Worm (Caenorhabditis elegans) whole organism, late embryonic: ENCODE measurements around the gene fbxc-15.
"Not testable (repeated sequence)": the region's sequence is repeated elsewhere in the genome, so short reads cannot be mapped to it uniquely, and the experiment has no call there.

Experiments used
- C08G9.2 ChIP-seq: sonication (generic microtip); optimal IDR thresholded peaks from 2 replicates; lab custom pipeline; 2016; ENCODE audit warnings: mild to moderate bottlenecking, missing genetic modification characterization, moderate library complexity, missing compliant biosample characterization
- K02D7.2 ChIP-seq: sonication (generic microtip); optimal IDR thresholded peaks from 2 replicates; lab custom pipeline; 2017; ENCODE audit warnings: mild to moderate bottlenecking, missing genetic modification characterization, missing compliant biosample characterization
- K09A11.1 ChIP-seq: sonication (generic microtip); optimal IDR thresholded peaks from 2 replicates; lab custom pipeline; 2017; ENCODE audit warnings: antibody characterized with exemption, mild to moderate bottlenecking, missing genetic modification characterization, missing compliant biosample characterization; ENCODE audit not compliant: insufficient read depth
- Y22D7AL.16 ChIP-seq: sonication (generic microtip); optimal IDR thresholded peaks from 2 replicates; lab custom pipeline; 2016; ENCODE audit warnings: missing genetic modification characterization, missing compliant biosample characterization
- ceh-18 ChIP-seq: sonication (generic microtip); optimal IDR thresholded peaks from 2 replicates; lab custom pipeline; 2016; ENCODE audit warnings: missing genetic modification characterization, missing compliant biosample characterization
- ceh-22 ChIP-seq: sonication (generic microtip); optimal IDR thresholded peaks from 2 replicates; lab custom pipeline; 2017; ENCODE audit warnings: missing biosample characterization, missing genetic modification characterization
- ceh-24 ChIP-seq: sonication (generic microtip); optimal IDR thresholded peaks from 2 replicates; lab custom pipeline; 2016; ENCODE audit warnings: mild to moderate bottlenecking, missing genetic modification characterization, missing compliant biosample characterization
- ceh-31 ChIP-seq: sonication (generic microtip); optimal IDR thresholded peaks from 2 replicates; lab custom pipeline; 2016; ENCODE audit warnings: missing genetic modification characterization, missing compliant biosample characterization
- ceh-34 ChIP-seq: sonication (generic microtip); optimal IDR thresholded peaks from 2 replicates; lab custom pipeline; 2016; ENCODE audit warnings: mild to moderate bottlenecking, missing genetic modification characterization, missing compliant biosample characterization
- ceh-45 ChIP-seq: fragments of 200-800 bp; sonication (Bioruptor generic); IDR thresholded peaks from 2 replicates; pipeline ENCODE4 v1.3.6; 2022; ENCODE audit warnings: missing genetic modification reagents, missing genetic modification characterization, missing compliant biosample characterization
- ceh-48 ChIP-seq: sonication (generic microtip); optimal IDR thresholded peaks from 2 replicates; lab custom pipeline; 2016; ENCODE audit warnings: missing genetic modification characterization, inconsistent platforms, missing compliant biosample characterization
- dmd-4 ChIP-seq: sonication (generic microtip); optimal IDR thresholded peaks from 2 replicates; lab custom pipeline; 2016; ENCODE audit warnings: borderline replicate concordance, missing genetic modification characterization, missing compliant biosample characterization
- eyg-1 ChIP-seq: sonication (generic microtip); optimal IDR thresholded peaks from 2 replicates; lab custom pipeline; 2016; ENCODE audit warnings: missing genotype, missing genetic modification characterization, missing compliant biosample characterization
- fax-1 ChIP-seq: sonication (generic microtip); optimal IDR thresholded peaks from 2 replicates; lab custom pipeline; 2016; ENCODE audit warnings: missing genotype, missing genetic modification characterization, missing compliant biosample characterization
- madf-2 ChIP-seq: sonication (generic microtip); optimal IDR thresholded peaks from 2 replicates; lab custom pipeline; 2017; ENCODE audit warnings: missing genetic modification characterization, missing compliant biosample characterization
- mec-3 ChIP-seq: sonication (generic microtip); optimal IDR thresholded peaks from 2 replicates; lab custom pipeline; 2016; ENCODE audit warnings: borderline replicate concordance, missing genetic modification characterization, missing compliant biosample characterization
- nhr-11 ChIP-seq: fragments of 150-350 bp; optimal IDR thresholded peaks from 2 replicates; lab custom pipeline; 2014; ENCODE audit warnings: missing biosample characterization, missing genetic modification characterization
- nhr-232 ChIP-seq: sonication (generic microtip); optimal IDR thresholded peaks from 2 replicates; lab custom pipeline; 2016; ENCODE audit warnings: missing genetic modification characterization, missing compliant biosample characterization
- npax-4 ChIP-seq: sonication (generic microtip); optimal IDR thresholded peaks from 2 replicates; lab custom pipeline; 2016; ENCODE audit warnings: missing genetic modification characterization, missing compliant biosample characterization
- pag-3 ChIP-seq: sonication (generic microtip); optimal IDR thresholded peaks from 2 replicates; lab custom pipeline; 2016; ENCODE audit warnings: missing compliant biosample characterization, missing genetic modification characterization, borderline replicate concordance
- pat-9 ChIP-seq: fragments of 200-800 bp; sonication (Bioruptor generic); optimal IDR thresholded peaks from 2 replicates; lab custom pipeline; 2018; ENCODE audit warnings: mild to moderate bottlenecking, missing genetic modification characterization, moderate library complexity, missing compliant biosample characterization
- pax-1 ChIP-seq: fragments of 150-350 bp; optimal IDR thresholded peaks from 2 replicates; lab custom pipeline; 2014; ENCODE audit warnings: missing biosample characterization, missing genetic modification characterization
- pha-4 ChIP-seq: fragments of 150-350 bp; optimal IDR thresholded peaks from 2 replicates; lab custom pipeline; 2018; ENCODE audit warnings: missing biosample characterization, missing genetic modification reagents, missing genetic modification characterization
- ref-2 ChIP-seq: sonication (generic microtip); optimal IDR thresholded peaks from 2 replicates; lab custom pipeline; 2016; ENCODE audit warnings: missing genetic modification characterization, missing compliant biosample characterization
- rnt-1 ChIP-seq: sonication (generic microtip); optimal IDR thresholded peaks from 2 replicates; lab custom pipeline; 2016; ENCODE audit warnings: missing genetic modification characterization, missing compliant biosample characterization
- sox-2 ChIP-seq: fragments of 200-800 bp; sonication (Bioruptor generic); IDR thresholded peaks from 2 replicates; pipeline ENCODE4 v1.3.6; 2022; ENCODE audit warnings: missing genetic modification reagents, missing genetic modification characterization, missing compliant biosample characterization
- sox-4 ChIP-seq: sonication (generic microtip); optimal IDR thresholded peaks from 2 replicates; lab custom pipeline; 2017; ENCODE audit warnings: mild to moderate bottlenecking, missing genetic modification characterization, inconsistent platforms, missing compliant biosample characterization
- ttx-3 ChIP-seq: sonication (generic microtip); optimal IDR thresholded peaks from 2 replicates; lab custom pipeline; 2016; ENCODE audit warnings: missing genetic modification reagents, missing genetic modification characterization, missing compliant biosample characterization
- unc-3 ChIP-seq, 2 experiments: fragments of 200-800 bp in 1 of 2; sonication (Bioruptor generic) in 1 of 2; sonication (generic microtip) in 1 of 2; conservative IDR thresholded peaks in 1 of 2; optimal IDR thresholded peaks in 1 of 2; 2 replicates each; pipeline versions ENCODE4 v1.3.6 to Lab custom; 2016 to 2022; ENCODE audit warnings: missing compliant biosample characterization in 2 of 2, missing genetic modification characterization in 2 of 2, missing genetic modification reagents in 1 of 2
- unc-55 ChIP-seq: sonication (generic microtip); optimal IDR thresholded peaks from 2 replicates; lab custom pipeline; 2017; ENCODE audit warnings: missing biosample characterization, missing genetic modification reagents, missing genetic modification characterization
- unc-86 ChIP-seq: sonication (generic microtip); optimal IDR thresholded peaks from 2 replicates; lab custom pipeline; 2016; ENCODE audit warnings: missing genetic modification characterization, missing compliant biosample characterization
- zip-5 ChIP-seq: sonication (generic microtip); optimal IDR thresholded peaks from 2 replicates; lab custom pipeline; 2016; ENCODE audit warnings: missing genetic modification characterization, missing compliant biosample characterization

fbxc-15 gene

ce11 chrII:1006375-1006774, 27.2 kb downstream of the fbxc-15 start, which contains the start of gene F45D11.14:
Gene F45D11.14, minus strand, starts transcription at chrII:1006475.
- TF ChIP-seq ttx-3; npax-4 (tag; lab: Kevin White, UChicago); ceh-18 (tag; lab: Kevin White, UChicago): not testable (repeated sequence)

- TF ChIP-seq ceh-48; unc-3 (GFP tag; conservative IDR thresholded peaks at IDR 0.05; lab: Robert Waterston, UW); unc-3 (tag; optimal IDR thresholded peaks at IDR 0.05; lab: Kevin White, UChicago); pax-1 (tag; lab: Kevin White, UChicago): not testable (repeated sequence)
These were observed 45.5 kb downstream of the fbxc-15 start, which contains the start of gene btb-11 for ce11 chrII:1024684-1025083. Gene btb-11, minus strand, starts transcription at chrII:1024784.

ce11 chrII:1026670-1027069, 47.4 kb downstream of the fbxc-15 start, which contains the start of gene M01D1.12:
Gene M01D1.12, plus strand, starts transcription at chrII:1026970.
- TF ChIP-seq ceh-31 (no peak), K02D7.2 (no peak), ceh-24 (tag; lab: Kevin White, UChicago) (no peak), mec-3 (tag; lab: Kevin White, UChicago) (no peak), zip-5 (no peak), unc-86 (tag; lab: Kevin White, UChicago) (no peak), pag-3 (tag; lab: Kevin White, UChicago) (no peak), sox-4 (tag; lab: Kevin White, UChicago) (no peak), nhr-232 (tag; lab: Kevin White, UChicago) (no peak), fax-1 (tag; lab: Kevin White, UChicago) (no peak), ref-2 (tag; lab: Kevin White, UChicago) (no peak), dmd-4 (tag; lab: Kevin White, UChicago) (no peak), K09A11.1 (tag; lab: Kevin White, UChicago) (no peak), madf-2 (tag; lab: Kevin White, UChicago) (no peak), unc-55 (no peak), ceh-22 (tag; lab: Kevin White, UChicago) (no peak), eyg-1 (tag; lab: Kevin White, UChicago) (no peak), rnt-1 (tag; lab: Kevin White, UChicago) (no peak), Y22D7AL.16 (no peak), pha-4 (tag; lab: Kevin White, UChicago) (no peak)

- TF ChIP-seq nhr-11 (no peak), ceh-31 (no peak), pat-9 (no peak), ceh-22 (tag; lab: Kevin White, UChicago) (no peak), K02D7.2 (no peak), ceh-48 (no peak), sox-2 (GFP tag; lab: Robert Waterston, UW) (no peak), C08G9.2 (tag; lab: Kevin White, UChicago) (no peak), eyg-1 (tag; lab: Kevin White, UChicago) (no peak), ceh-34 (tag; lab: Kevin White, UChicago) (no peak), ceh-45 (GFP tag; lab: Robert Waterston, UW) (no peak)
These were observed 49.4 kb downstream of the fbxc-15 start, which contains the start of gene math-34 for ce11 chrII:1028602-1029001. Gene math-34, plus strand, starts transcription at chrII:1028972.
